Fruit fly (Drosophila melanogaster) whole organism, adult: ENCODE measurements around the gene Cypl.
A peak's percentile ranks its signal among the peaks of the same experiment; 100 is the strongest.

ENCODE experiments used
- CG11617 ChIP-seq: fragments of 200-800 bp; sonication (Bioruptor generic); optimal IDR thresholded peaks from 2 replicates; lab custom pipeline; 2017; ENCODE audit warnings: mild to moderate bottlenecking, missing biosample characterization, missing genetic modification reagents, missing genetic modification characterization
- CG12768 ChIP-seq: fragments of 200-800 bp; sonication (Bioruptor generic); optimal IDR thresholded peaks from 2 replicates; lab custom pipeline; 2017; ENCODE audit warnings: missing biosample characterization, missing genetic modification characterization, mild to moderate bottlenecking, moderate library complexity, missing genetic modification reagents
- CG14711 ChIP-seq: fragments of 200-800 bp; sonication (Bioruptor generic); optimal IDR thresholded peaks from 2 replicates; lab custom pipeline; 2018; ENCODE audit warnings: missing biosample characterization, mild to moderate bottlenecking, missing genetic modification characterization, moderate library complexity
- CG1620 ChIP-seq: fragments of 200-800 bp; sonication (Bioruptor generic); optimal IDR thresholded peaks from 2 replicates; lab custom pipeline; 2016; ENCODE audit warnings: missing biosample characterization, missing genetic modification characterization
- CG33017 ChIP-seq: fragments of 200-800 bp; sonication (Bioruptor generic); optimal IDR thresholded peaks from 2 replicates; lab custom pipeline; 2018; ENCODE audit warnings: missing biosample characterization, mild to moderate bottlenecking, missing genetic modification characterization, moderate library complexity
- CG5204 ChIP-seq: fragments of 200-800 bp; sonication (Bioruptor generic); optimal IDR thresholded peaks from 2 replicates; lab custom pipeline; 2016; ENCODE audit warnings: missing biosample characterization, missing genetic modification characterization
- CG7045 ChIP-seq: fragments of 200-800 bp; sonication (Bioruptor generic); optimal IDR thresholded peaks from 2 replicates; lab custom pipeline; 2017; ENCODE audit warnings: missing biosample characterization, mild to moderate bottlenecking, missing genetic modification characterization
- CG7101 ChIP-seq: fragments of 200-800 bp; sonication (Bioruptor generic); optimal IDR thresholded peaks from 2 replicates; lab custom pipeline; 2018; ENCODE audit warnings: missing biosample characterization, mild to moderate bottlenecking, missing genetic modification characterization, moderate library complexity
- Clk ChIP-seq: fragments of 200-800 bp; sonication (Bioruptor generic); optimal IDR thresholded peaks from 2 replicates; lab custom pipeline; 2017; ENCODE audit warnings: missing biosample characterization, missing genetic modification characterization
- Crg-1 ChIP-seq: fragments of 200-800 bp; sonication (Bioruptor generic); optimal IDR thresholded peaks from 2 replicates; lab custom pipeline; 2016; ENCODE audit warnings: missing biosample characterization, missing genetic modification characterization
- Hr96 ChIP-seq: fragments of 200-800 bp; sonication (Bioruptor generic); optimal IDR thresholded peaks from 2 replicates; lab custom pipeline; 2016; ENCODE audit warnings: missing biosample characterization, missing genetic modification characterization
- Mnt ChIP-seq: fragments of 200-800 bp; sonication (Bioruptor generic); optimal IDR thresholded peaks from 2 replicates; lab custom pipeline; 2016; ENCODE audit warnings: missing biosample characterization, mild to moderate bottlenecking, missing genetic modification characterization
- bab1 ChIP-seq: fragments of 200-800 bp; sonication (Bioruptor generic); optimal IDR thresholded peaks from 3 replicates; lab custom pipeline; 2019; ENCODE audit warnings: missing biosample characterization, mild to moderate bottlenecking, missing genetic modification characterization, moderate library complexity
- cic ChIP-seq: fragments of 200-800 bp; sonication (Bioruptor generic); optimal IDR thresholded peaks from 2 replicates; lab custom pipeline; 2017; ENCODE audit warnings: missing biosample characterization, mild to moderate bottlenecking, missing genetic modification characterization, moderate library complexity
- cnc ChIP-seq, 2 experiments: fragments of >200 bp; optimal IDR thresholded peaks; 2 replicates each; lab custom pipeline; 2017
- kay ChIP-seq: fragments of 200-800 bp; sonication (Bioruptor generic); peaks from one replicate; lab custom pipeline; 2016; ENCODE audit warnings: missing biosample characterization, missing genetic modification characterization, borderline replicate concordance
- ovo ChIP-seq: fragments of 200-800 bp; sonication (Bioruptor generic); optimal IDR thresholded peaks from 2 replicates; lab custom pipeline; 2016; ENCODE audit warnings: missing biosample characterization, missing genetic modification characterization
- pad ChIP-seq: fragments of 200-800 bp; sonication (Bioruptor generic); optimal IDR thresholded peaks from 3 replicates; lab custom pipeline; 2017; ENCODE audit warnings: missing biosample characterization, missing genetic modification characterization, mild to moderate bottlenecking, moderate library complexity, missing genetic modification reagents
- tj ChIP-seq: fragments of 200-800 bp; sonication (Bioruptor generic); optimal IDR thresholded peaks from 3 replicates; lab custom pipeline; 2017; ENCODE audit warnings: missing biosample characterization, mild to moderate bottlenecking, missing genetic modification characterization, moderate library complexity
- toe ChIP-seq: fragments of 200-800 bp; sonication (Bioruptor generic); optimal IDR thresholded peaks from 2 replicates; lab custom pipeline; 2016; ENCODE audit warnings: missing biosample characterization, missing genetic modification characterization

Gene Cypl

DNA sequence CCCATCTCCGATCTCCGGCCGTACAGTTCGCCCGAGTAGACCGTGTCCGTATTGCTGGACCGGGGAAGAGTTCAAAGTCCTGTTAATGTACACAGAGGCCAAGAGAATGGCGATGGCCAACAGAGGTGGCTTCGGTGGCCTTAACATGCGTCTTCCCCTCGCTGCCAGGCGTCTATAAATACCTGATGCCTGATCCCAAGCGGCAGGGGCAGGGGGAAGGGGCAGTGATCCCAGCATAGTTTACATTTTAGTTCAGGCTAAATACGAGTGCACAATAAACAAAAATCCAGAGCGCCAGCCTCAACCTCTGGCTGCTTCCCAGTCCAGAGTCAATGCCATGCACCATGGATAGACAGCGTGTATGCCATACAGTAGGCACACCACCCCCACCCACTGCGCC lies 45.1 kb upstream of the Cypl start:
- TF ChIP-seq Mnt (GFP tag; lab: Kevin White, UChicago) (no peak), CG7045 (GFP tag; lab: Kevin White, UChicago) (no peak), CG11617 (GFP tag; lab: Kevin White, UChicago) (no peak), CG1620 (GFP tag; lab: Kevin White, UChicago) (no peak), Crg-1 (GFP tag; lab: Kevin White, UChicago) (no peak), cic (GFP tag; lab: Kevin White, UChicago) (no peak), CG7101 (tag; lab: Kevin White, UChicago) (no peak)

DNA sequence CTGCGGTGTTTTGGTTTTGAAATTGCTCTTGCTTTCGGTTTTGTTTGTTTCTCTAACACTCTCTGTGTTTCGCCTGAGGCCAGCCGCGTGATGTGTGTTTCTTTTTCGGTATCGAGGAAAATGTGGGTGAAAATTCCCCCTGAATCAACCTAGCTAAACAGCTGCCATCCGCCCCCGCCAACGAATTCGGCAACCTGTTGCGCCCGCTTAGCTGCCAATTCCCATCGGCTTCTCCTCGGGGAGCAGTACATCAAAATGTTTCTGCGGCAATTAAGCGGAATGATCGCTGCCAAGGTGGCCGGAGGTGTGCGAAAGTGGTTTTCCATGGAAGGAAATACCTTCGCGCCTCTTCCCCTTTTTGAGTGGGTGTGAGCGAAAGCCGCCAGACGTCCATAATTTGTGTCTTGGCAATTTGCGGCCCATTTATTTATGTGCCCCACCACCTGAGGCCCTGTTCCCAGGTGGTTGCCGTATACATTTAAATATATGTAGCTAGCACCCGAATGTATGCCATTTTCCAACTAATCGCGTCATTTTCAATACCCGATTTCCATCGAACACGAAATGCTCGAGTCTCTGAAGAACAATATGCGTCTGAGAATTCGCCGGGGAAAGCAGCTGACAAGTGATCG lies 44.0 kb upstream of the Cypl start:
- TF ChIP-seq toe (no peak), cnc (optimal IDR thresholded peaks at IDR 0.05; lab: Kevin White, UChicago) (no peak), CG1620 (GFP tag; lab: Kevin White, UChicago) (no peak), Clk (GFP tag; lab: Kevin White, UChicago) (no peak), CG11617 (GFP tag; lab: Kevin White, UChicago) (no peak), CG14711 (no peak), Hr96 (GFP tag; lab: Kevin White, UChicago) (no peak), Crg-1 (GFP tag; lab: Kevin White, UChicago) (no peak), Mnt (GFP tag; lab: Kevin White, UChicago) (no peak), pad (GFP tag; lab: Kevin White, UChicago) (no peak), cic (GFP tag; lab: Kevin White, UChicago) (no peak), bab1 (GFP tag; lab: Kevin White, UChicago) (no peak), CG7101 (tag; lab: Kevin White, UChicago) (no peak), CG33017 (no peak), CG5204 (GFP tag; lab: Kevin White, UChicago) (no peak), tj (no peak)

DNA sequence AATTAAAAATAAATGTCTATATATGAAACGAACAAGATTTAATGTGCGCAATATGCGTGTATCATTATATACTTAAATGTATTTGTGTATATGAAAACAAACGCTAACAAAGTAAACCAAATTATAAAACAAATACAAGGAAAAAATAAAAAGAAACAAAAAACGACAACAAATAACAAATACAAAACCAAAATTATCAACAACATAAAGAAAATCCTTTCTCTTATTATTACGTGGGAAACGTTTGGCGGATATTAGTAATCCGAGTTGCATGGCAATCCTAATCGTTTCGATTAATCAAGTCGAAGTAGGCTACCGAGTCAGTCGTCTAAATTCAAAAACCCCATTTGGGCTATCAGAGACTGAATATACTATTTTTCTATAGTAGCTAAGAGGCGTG lies 38.3 kb upstream of the Cypl start, which contains the start of gene Ppm1:
Gene Ppm1 (plus strand): TSS at position 301 of the 400 bp plus-strand sequence.
- TF ChIP-seq Mnt (GFP tag; lab: Kevin White, UChicago) = no peak
- TF ChIP-seq toe = no peak
- TF ChIP-seq CG11617 (GFP tag; lab: Kevin White, UChicago) = no peak
- no peak for TF ChIP-seq bab1 (GFP tag; lab: Kevin White, UChicago)
- no peak for TF ChIP-seq ovo (GFP tag; lab: Kevin White, UChicago)
- TF ChIP-seq tj = no peak
- no peak for TF ChIP-seq kay (GFP tag; lab: Kevin White, UChicago)
- TF ChIP-seq pad (GFP tag; lab: Kevin White, UChicago) = no peak

DNA sequence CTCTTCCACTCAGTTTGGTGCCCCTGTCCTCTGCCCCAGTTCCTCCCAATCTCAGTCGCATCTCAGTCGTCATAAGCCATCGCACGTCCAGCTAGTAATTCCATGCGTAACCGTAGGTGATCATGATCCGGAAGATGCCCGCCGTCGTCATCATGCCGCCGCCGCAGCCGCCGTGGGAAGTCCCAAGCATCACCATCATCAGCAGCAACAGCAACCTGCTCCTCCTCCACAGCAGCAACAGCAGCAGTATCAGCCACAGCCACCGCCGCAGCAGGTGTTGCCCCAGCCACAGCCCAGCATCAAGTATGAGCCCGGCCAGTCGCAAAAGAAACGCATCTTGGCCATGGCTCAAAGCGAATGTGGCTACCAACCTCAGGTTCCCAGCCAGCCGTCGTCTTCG lies 30.2 kb upstream of the Cypl start:
- no peak for TF ChIP-seq tj
- TF ChIP-seq Mnt (GFP tag; lab: Kevin White, UChicago) = no peak
- TF ChIP-seq cic (GFP tag; lab: Kevin White, UChicago) = no peak
- no peak for TF ChIP-seq CG7101 (tag; lab: Kevin White, UChicago)
- TF ChIP-seq pad (GFP tag; lab: Kevin White, UChicago) = no peak
- TF ChIP-seq CG7045 (GFP tag; lab: Kevin White, UChicago) = no peak
- no peak for TF ChIP-seq ovo (GFP tag; lab: Kevin White, UChicago)
- no peak for TF ChIP-seq CG5204 (GFP tag; lab: Kevin White, UChicago)
- no peak for TF ChIP-seq CG1620 (GFP tag; lab: Kevin White, UChicago)
- no peak for TF ChIP-seq CG11617 (GFP tag; lab: Kevin White, UChicago)
- no peak for TF ChIP-seq CG14711
- TF ChIP-seq CG12768 (GFP tag; lab: Kevin White, UChicago) = no peak
- TF ChIP-seq cnc (optimal IDR thresholded peaks at IDR 0.05; lab: Kevin White, UChicago) = no peak
- no peak for TF ChIP-seq kay (GFP tag; lab: Kevin White, UChicago)

DNA sequence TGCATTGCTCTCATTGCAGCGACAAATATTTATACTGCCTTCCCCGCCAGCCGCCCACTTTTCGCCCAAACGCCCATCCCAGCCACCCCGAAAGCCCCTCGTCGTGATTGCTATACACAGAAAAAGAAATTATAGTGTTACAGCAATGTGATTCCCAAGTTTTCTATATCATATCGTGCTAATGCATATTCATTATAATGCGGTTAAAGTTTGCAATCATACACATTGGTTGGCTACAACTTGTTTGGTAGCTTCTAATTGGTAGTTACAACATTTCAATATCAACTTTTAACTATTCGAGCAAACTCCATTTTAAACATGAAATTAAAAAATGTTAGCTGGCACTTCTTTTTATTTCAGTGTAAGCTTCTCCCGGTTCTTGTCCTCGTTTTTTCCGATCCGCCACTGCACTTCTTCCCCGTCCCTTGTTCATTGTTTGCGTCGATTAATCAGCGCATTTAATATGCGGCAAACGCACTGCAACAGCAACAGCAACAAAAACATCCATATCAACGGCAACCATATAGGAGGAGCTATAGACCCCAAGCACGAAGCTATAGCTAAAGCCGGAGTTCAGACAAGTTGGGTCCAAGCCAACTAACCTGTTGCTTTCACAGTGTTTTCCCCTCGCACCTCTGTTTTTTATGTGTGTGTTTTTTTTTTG lies 23.4 kb upstream of the Cypl start:
- TF ChIP-seq tj (peak; percentile 56), CG5204 (GFP tag; lab: Kevin White, UChicago) (no peak), toe (no peak), Crg-1 (GFP tag; lab: Kevin White, UChicago) (no peak), cic (GFP tag; lab: Kevin White, UChicago) (no peak), Mnt (GFP tag; lab: Kevin White, UChicago) (no peak), CG7045 (GFP tag; lab: Kevin White, UChicago) (peak; percentile 47)

DNA sequence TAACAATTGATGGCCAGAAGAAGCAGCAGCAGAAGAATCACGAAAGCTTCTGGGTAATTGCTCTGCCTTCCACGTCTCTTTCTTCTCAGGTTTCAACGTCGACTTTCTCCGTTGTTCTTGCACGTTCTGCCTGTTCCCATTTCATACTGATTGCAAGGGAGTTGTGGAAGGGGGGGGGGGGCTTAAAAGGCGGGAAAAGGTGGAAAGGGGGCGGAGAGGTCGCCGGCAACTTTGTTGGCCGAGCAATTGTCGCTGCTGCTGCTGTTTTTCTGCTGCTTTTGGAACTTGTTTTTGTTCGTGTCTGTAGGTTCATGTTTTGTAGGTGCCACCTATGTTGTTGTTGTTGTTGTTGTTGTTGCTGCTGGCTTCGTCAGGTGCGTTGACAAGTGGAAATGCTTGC lies 22.8 kb upstream of the Cypl start:
- TF ChIP-seq Clk (GFP tag; lab: Kevin White, UChicago) (no peak), CG11617 (GFP tag; lab: Kevin White, UChicago) (no peak), CG1620 (GFP tag; lab: Kevin White, UChicago) (no peak), ovo (GFP tag; lab: Kevin White, UChicago) (no peak), tj (peak; percentile 87)
